Fruit fly (Drosophila melanogaster) whole organism, embryonic: Measurements from ENCODE around the gene mthl1.

Experiments used
- Bteb2 ChIP-seq: fragments of 200-800 bp; sonication (Bioruptor generic); optimal IDR thresholded peaks from 2 replicates; lab custom pipeline; 2016; ENCODE audit warnings: missing biosample characterization, missing genetic modification characterization
- CG11093 ChIP-seq: fragments of 200-800 bp; sonication (Bioruptor generic); IDR thresholded peaks from 3 replicates; pipeline ENCODE4 v1.3.6; 2022; ENCODE audit warnings: missing biosample characterization, missing genetic modification characterization
- CG11723 ChIP-seq: fragments of 200-800 bp; sonication (Bioruptor generic); optimal IDR thresholded peaks from 2 replicates; lab custom pipeline; 2017; ENCODE audit warnings: missing biosample characterization, mild to moderate bottlenecking, missing genetic modification characterization
- CG12299 ChIP-seq: fragments of 200-800 bp; sonication (Bioruptor generic); optimal IDR thresholded peaks from 2 replicates; lab custom pipeline; 2018; ENCODE audit warnings: missing biosample characterization, mild to moderate bottlenecking, missing genetic modification characterization
- CG12769 ChIP-seq: fragments of 200-800 bp; sonication (Bioruptor generic); optimal IDR thresholded peaks from 2 replicates; lab custom pipeline; 2019; ENCODE audit warnings: missing biosample characterization, mild to moderate bottlenecking, missing genetic modification characterization, moderate library complexity
- CG15696 ChIP-seq: fragments of 200-800 bp; sonication (Bioruptor generic); optimal IDR thresholded peaks from 2 replicates; lab custom pipeline; 2019; ENCODE audit warnings: missing biosample characterization, mild to moderate bottlenecking, missing genetic modification characterization, moderate library complexity
- CG1602 ChIP-seq: fragments of 200-800 bp; sonication (Bioruptor generic); optimal IDR thresholded peaks from 3 replicates; lab custom pipeline; 2016; ENCODE audit warnings: missing biosample characterization, missing genetic modification characterization
- CG16779 ChIP-seq: fragments of 200-800 bp; sonication (Bioruptor generic); IDR thresholded peaks from 2 replicates; pipeline ENCODE4 v1.3.6; 2022; ENCODE audit warnings: missing biosample characterization, missing genetic modification characterization
- CG16815 ChIP-seq: fragments of 200-800 bp; sonication (Bioruptor generic); optimal IDR thresholded peaks from 3 replicates; lab custom pipeline; 2017; ENCODE audit warnings: missing biosample characterization, mild to moderate bottlenecking, missing genetic modification characterization
- CG17802 ChIP-seq: fragments of 200-800 bp; sonication (Bioruptor generic); optimal IDR thresholded peaks from 2 replicates; lab custom pipeline; 2018; ENCODE audit warnings: missing biosample characterization, mild to moderate bottlenecking, missing genetic modification characterization, moderate library complexity
- CG2199 ChIP-seq: fragments of 200-800 bp; sonication (Bioruptor generic); IDR thresholded peaks from 3 replicates; pipeline ENCODE4 v1.3.6; 2022; ENCODE audit warnings: missing biosample characterization, missing genetic modification characterization
- CG3163 ChIP-seq: fragments of 200-800 bp; sonication (Bioruptor generic); optimal IDR thresholded peaks from 3 replicates; lab custom pipeline; 2016; ENCODE audit warnings: missing biosample characterization, missing genetic modification characterization
- CG3995 ChIP-seq: fragments of 200-800 bp; sonication (Bioruptor generic); optimal IDR thresholded peaks from 3 replicates; lab custom pipeline; 2016; ENCODE audit warnings: missing biosample characterization, missing genetic modification characterization
- CG4282 ChIP-seq: fragments of 200-800 bp; sonication (Bioruptor generic); optimal IDR thresholded peaks from 2 replicates; lab custom pipeline; 2016; ENCODE audit warnings: missing biosample characterization, missing genetic modification characterization
- CG4328 ChIP-seq: fragments of 200-800 bp; sonication (Bioruptor generic); optimal IDR thresholded peaks from 3 replicates; lab custom pipeline; 2017; ENCODE audit warnings: missing biosample characterization, missing genetic modification reagents, missing genetic modification characterization
- CG6654 ChIP-seq: fragments of 200-800 bp; sonication (Bioruptor generic); optimal IDR thresholded peaks from 2 replicates; lab custom pipeline; 2017; ENCODE audit warnings: missing biosample characterization, mild to moderate bottlenecking, missing genetic modification characterization
- CG7372 ChIP-seq: fragments of 200-800 bp; sonication (Bioruptor generic); IDR thresholded peaks from 2 replicates; pipeline ENCODE4 v1.3.6; 2022; ENCODE audit warnings: missing biosample characterization, missing genetic modification characterization
- CG8359 ChIP-seq: fragments of 200-800 bp; sonication (Bioruptor generic); optimal IDR thresholded peaks from 2 replicates; lab custom pipeline; 2017; ENCODE audit warnings: missing biosample characterization, mild to moderate bottlenecking, missing genetic modification characterization, borderline replicate concordance
- CG9215 ChIP-seq: fragments of 200-800 bp; sonication (Bioruptor generic); IDR thresholded peaks from 2 replicates; pipeline ENCODE4 v1.3.6; 2022; ENCODE audit warnings: missing biosample characterization, missing genetic modification characterization
- CHES-1-like ChIP-seq: fragments of 200-800 bp; sonication (Bioruptor generic); optimal IDR thresholded peaks from 2 replicates; lab custom pipeline; 2016; ENCODE audit warnings: missing biosample characterization, missing genetic modification characterization
- Dfd ChIP-seq, 2 experiments: fragments of >200 bp; optimal IDR thresholded peaks; 2 replicates each; lab custom pipeline; 2017; ENCODE audit warnings: missing biosample characterization in 2 of 2, missing genetic modification characterization in 2 of 2
- Dip3 ChIP-seq: fragments of 200-800 bp; sonication (Bioruptor generic); optimal IDR thresholded peaks from 3 replicates; lab custom pipeline; 2016; ENCODE audit warnings: missing biosample characterization, missing genetic modification characterization
- Fer3 ChIP-seq: fragments of 200-800 bp; sonication (Bioruptor generic); optimal IDR thresholded peaks from 2 replicates; lab custom pipeline; 2018; ENCODE audit warnings: missing biosample characterization, mild to moderate bottlenecking, missing genetic modification characterization, moderate library complexity
- HLH54F ChIP-seq: fragments of 200-800 bp; sonication (Bioruptor generic); optimal IDR thresholded peaks from 3 replicates; lab custom pipeline; 2016; ENCODE audit warnings: missing biosample characterization, missing genetic modification characterization
- Max ChIP-seq: fragments of 200-800 bp; sonication (Bioruptor generic); optimal IDR thresholded peaks from 2 replicates; lab custom pipeline; 2016; ENCODE audit warnings: missing biosample characterization, mild to moderate bottlenecking, missing genetic modification characterization
- NfI ChIP-seq: fragments of 200-800 bp; sonication (Bioruptor generic); optimal IDR thresholded peaks from 3 replicates; lab custom pipeline; 2018; ENCODE audit warnings: missing biosample characterization, mild to moderate bottlenecking, missing genetic modification characterization, moderate library complexity
- PHDP ChIP-seq: fragments of 200-800 bp; sonication (Bioruptor generic); optimal IDR thresholded peaks from 3 replicates; lab custom pipeline; 2018; ENCODE audit warnings: missing biosample characterization, mild to moderate bottlenecking, missing genetic modification characterization, moderate library complexity
- Pdp1 ChIP-seq, 2 experiments: fragments of 200-800 bp; sonication (Bioruptor generic); optimal IDR thresholded peaks; 3 replicates each; lab custom pipeline; 2016; ENCODE audit warnings: missing biosample characterization in 2 of 2, missing genetic modification characterization in 2 of 2, mild to moderate bottlenecking in 1 of 2, moderate library complexity in 1 of 2
- Poxn ChIP-seq: fragments of 200-800 bp; sonication (Bioruptor generic); IDR thresholded peaks from 2 replicates; pipeline ENCODE4 v1.3.6; 2022; ENCODE audit warnings: missing biosample characterization, missing genetic modification characterization
- Ravus ChIP-seq: fragments of 200-800 bp; sonication (Bioruptor generic); IDR thresholded peaks from 2 replicates; pipeline ENCODE4 v1.3.6; 2022; ENCODE audit warnings: missing biosample characterization, missing genetic modification characterization
- Side ChIP-seq: fragments of 200-800 bp; sonication (Bioruptor generic); optimal IDR thresholded peaks from 2 replicates; lab custom pipeline; 2016; ENCODE audit warnings: missing biosample characterization, missing genetic modification characterization
- Sin3A ChIP-seq: fragments of >200 bp; optimal IDR thresholded peaks from 2 replicates; lab custom pipeline; 2018
- Six4 ChIP-seq: fragments of 200-800 bp; sonication (Bioruptor generic); optimal IDR thresholded peaks from 2 replicates; lab custom pipeline; 2016; ENCODE audit warnings: missing biosample characterization, missing genetic modification characterization
- Sox100B ChIP-seq: fragments of 200-800 bp; sonication (Bioruptor generic); optimal IDR thresholded peaks from 3 replicates; lab custom pipeline; 2018; ENCODE audit warnings: missing biosample characterization, mild to moderate bottlenecking, missing genetic modification characterization
- Sox102F ChIP-seq: fragments of 200-800 bp; sonication (Bioruptor generic); optimal IDR thresholded peaks from 2 replicates; lab custom pipeline; 2018; ENCODE audit warnings: missing biosample characterization, mild to moderate bottlenecking, missing genetic modification characterization, moderate library complexity
- al ChIP-seq: fragments of 200-800 bp; sonication (Bioruptor generic); IDR thresholded peaks from 2 replicates; pipeline ENCODE4 v1.3.6; 2022; ENCODE audit warnings: missing biosample characterization, missing genetic modification characterization
- ash1 ChIP-seq: fragments of 200-800 bp; sonication (Bioruptor generic); optimal IDR thresholded peaks from 2 replicates; lab custom pipeline; 2018; ENCODE audit warnings: missing biosample characterization, mild to moderate bottlenecking, missing genetic modification characterization
- cad ChIP-seq: fragments of >200 bp; optimal IDR thresholded peaks from 2 replicates; lab custom pipeline; 2017; ENCODE audit warnings: missing biosample characterization, missing genetic modification characterization
- chn ChIP-seq: fragments of 200-800 bp; sonication (Bioruptor generic); optimal IDR thresholded peaks from 2 replicates; lab custom pipeline; 2016; ENCODE audit warnings: missing biosample characterization, missing genetic modification characterization
- dmrt99B ChIP-seq: fragments of 200-800 bp; sonication (Bioruptor generic); optimal IDR thresholded peaks from 2 replicates; lab custom pipeline; 2018; ENCODE audit warnings: missing biosample characterization, mild to moderate bottlenecking, missing genetic modification characterization, moderate library complexity
- esg ChIP-seq: fragments of 200-800 bp; sonication (Bioruptor generic); conservative IDR thresholded peaks from 2 replicates; pipeline ENCODE4 v1.3.6; 2022; ENCODE audit warnings: missing biosample characterization, missing genetic modification characterization
- fu2 ChIP-seq: fragments of 200-800 bp; sonication (Bioruptor generic); optimal IDR thresholded peaks from 2 replicates; lab custom pipeline; 2016; ENCODE audit warnings: missing biosample characterization, missing genetic modification characterization
- gcm ChIP-seq: fragments of 200-800 bp; sonication (Bioruptor generic); optimal IDR thresholded peaks from 2 replicates; lab custom pipeline; 2019; ENCODE audit warnings: missing biosample characterization, mild to moderate bottlenecking, missing genetic modification characterization, moderate library complexity
- gem ChIP-seq: fragments of 200-800 bp; sonication (Bioruptor generic); optimal IDR thresholded peaks from 2 replicates; lab custom pipeline; 2019; ENCODE audit warnings: missing biosample characterization, mild to moderate bottlenecking, missing genetic modification characterization, moderate library complexity
- kay ChIP-seq: fragments of 200-800 bp; sonication (Bioruptor generic); optimal IDR thresholded peaks from 2 replicates; lab custom pipeline; 2016; ENCODE audit warnings: missing biosample characterization, missing genetic modification characterization
- pb ChIP-seq: fragments of 200-800 bp; sonication (Bioruptor generic); optimal IDR thresholded peaks from 3 replicates; lab custom pipeline; 2016; ENCODE audit warnings: missing biosample characterization, missing genetic modification characterization
- pnt ChIP-seq: fragments of 200-800 bp; sonication (Bioruptor generic); optimal IDR thresholded peaks from 3 replicates; lab custom pipeline; 2016; ENCODE audit warnings: missing biosample characterization, missing genetic modification characterization
- pum ChIP-seq: fragments of 200-800 bp; sonication (Bioruptor generic); optimal IDR thresholded peaks from 2 replicates; lab custom pipeline; 2016; ENCODE audit warnings: missing biosample characterization, missing genetic modification characterization
- sqz ChIP-seq: fragments of 200-800 bp; sonication (Bioruptor generic); optimal IDR thresholded peaks from 3 replicates; lab custom pipeline; 2018; ENCODE audit warnings: missing biosample characterization, mild to moderate bottlenecking, missing genetic modification characterization
- toy ChIP-seq: fragments of 200-800 bp; sonication (Bioruptor generic); IDR thresholded peaks from 2 replicates; pipeline ENCODE4 v1.3.6; 2022; ENCODE audit warnings: missing biosample characterization, missing genetic modification characterization
- unpg ChIP-seq: fragments of 200-800 bp; sonication (Bioruptor generic); optimal IDR thresholded peaks from 3 replicates; lab custom pipeline; 2018; ENCODE audit warnings: missing biosample characterization, mild to moderate bottlenecking, missing genetic modification characterization, moderate library complexity

Gene mthl1

dm6 chrX:16691440-16691839, 50.7 kb downstream of the mthl1 start (continued):
- TF ChIP-seq CG12769 (tag; lab: Kevin White, UChicago) (peak; percentile 85), pnt (GFP tag; lab: Kevin White, UChicago) (peak; percentile 88), cad (no peak), Max (GFP tag; lab: Kevin White, UChicago) (peak; percentile 56), CG4328 (GFP tag; lab: Kevin White, UChicago) (peak; percentile 15), CG8359 (peak; percentile 67), CG9215 (GFP tag; lab: Robert Waterston, UW) (peak; percentile 65), chn (GFP tag; lab: Kevin White, UChicago) (peak; percentile 86), CG11093 (GFP tag; lab: Robert Waterston, UW) (peak; percentile 85; the same call in 2 of the 3 replicates), Fer3 (peak; percentile 69), CG11723 (peak; percentile 76), ash1 (GFP tag; lab: Kevin White, UChicago) (peak; percentile 6), CG12299 (tag; lab: Kevin White, UChicago) (peak; percentile 42), Pdp1 (GFP tag; optimal IDR thresholded peaks at IDR 0.05; lab: Kevin White, UChicago) (peak; percentile 80 to 85), CG4282 (peak; percentile 61), gcm (GFP tag; lab: Kevin White, UChicago) (peak; percentile 84), CG6654 (GFP tag; lab: Kevin White, UChicago) (peak; percentile 67), gem (tag; lab: Kevin White, UChicago) (peak; percentile 88), CG1602 (GFP tag; lab: Kevin White, UChicago) (peak; percentile 76), CG3995 (GFP tag; lab: Kevin White, UChicago) (no peak), Poxn (GFP tag; lab: Robert Waterston, UW) (no peak), Dfd (GFP tag; optimal IDR thresholded peaks at IDR 0.05; lab: Kevin White, UChicago) (no peak), PHDP (tag; lab: Kevin White, UChicago) (peak; percentile 82), pum (peak; percentile 81), al (GFP tag; lab: Robert Waterston, UW) (peak; percentile 63), toy (GFP tag; lab: Robert Waterston, UW) (0 out of 2 replicates have a peak, but pooled peaks have one; percentile 36), NfI (GFP tag; lab: Kevin White, UChicago) (peak; percentile 86), Dip3 (GFP tag; lab: Kevin White, UChicago) (peak; percentile 66), CG16779 (GFP tag; lab: Robert Waterston, UW) (peak; percentile 67; the same call in 1 of the 2 replicates), sqz (GFP tag; lab: Kevin White, UChicago) (peak; percentile 56), pb (GFP tag; lab: Kevin White, UChicago) (peak; percentile 86), Sin3A (lab: Kevin White, UChicago) (no peak), unpg (peak; percentile 91), dmrt99B (tag; lab: Kevin White, UChicago) (peak; percentile 89), CG15696 (tag; lab: Kevin White, UChicago) (peak; percentile 50), CG2199 (peak; percentile 91), CG7372 (peak; percentile 74; the same call in 1 of the 2 replicates), Ravus (peak; percentile 37; the same call in 1 of the 2 replicates), CG17802 (tag; lab: Kevin White, UChicago) (peak; percentile 74), HLH54F (GFP tag; lab: Kevin White, UChicago) (peak; percentile 66), kay (peak; percentile 67), Six4 (peak; percentile 82), CG16815 (GFP tag; lab: Kevin White, UChicago) (peak; percentile 76), fu2 (GFP tag; lab: Kevin White, UChicago) (peak; percentile 65), Sox102F (GFP tag; lab: Kevin White, UChicago) (peak; percentile 93), CHES-1-like (GFP tag; lab: Kevin White, UChicago) (peak; percentile 69), Sox100B (GFP tag; lab: Kevin White, UChicago) (peak; percentile 80), Side (GFP tag; lab: Kevin White, UChicago) (peak; percentile 83), Bteb2 (GFP tag; lab: Kevin White, UChicago) (peak; percentile 67), esg (GFP tag; lab: Robert Waterston, UW) (peak; percentile 86), CG3163 (GFP tag; lab: Kevin White, UChicago) (peak; percentile 52)
